Worm (Caenorhabditis elegans): ENCODE data around the gene slc-17.4.

- TF ChIP-seq mdl-1 (tag; optimal IDR thresholded peaks at IDR 0.05) (no peak), nhr-12 (tag; optimal IDR thresholded peaks at IDR 0.05) (no peak), nhr-237 (tag; optimal IDR thresholded peaks at IDR 0.05) (no peak), Y55F3AM.14 (GFP tag; optimal IDR thresholded peaks at IDR 0.05) (no peak), skn-1 (tag; optimal IDR thresholded peaks at IDR 0.05) (no peak), unc-62 (GFP tag; optimal IDR thresholded peaks at IDR 0.05) (no peak)
These were observed 28.9 kb upstream of the slc-17.4 start, which contains the start of gene C49C3.4 for ce11 chrIV:17320445-17320844.
